Fruit fly (Drosophila melanogaster): Measurements from ENCODE around the gene Dap160.

- TF ChIP-seq h (optimal IDR thresholded peaks at IDR 0.05) (no peak), Myc (optimal IDR thresholded peaks at IDR 0.05) (no peak)
Measured at dm6 chr2L:21142501-21142849, 328 bp upstream of the Dap160 start.
